Worm (Caenorhabditis elegans): ENCODE results near the gene sre-32.

ce11 chrII:12489903-12490302 lies 33.4 kb upstream of the sre-32 start, which contains the start of gene T21B4.15:
- TF ChIP-seq W03F9.2 (tag; optimal IDR thresholded peaks at IDR 0.05): no peak
- no peak for TF ChIP-seq him-1 (tag; optimal IDR thresholded peaks at IDR 0.05)
- TF ChIP-seq dao-5 (tag; optimal IDR thresholded peaks at IDR 0.05): no peak

All from whole organism, L4/young adult.